Worm (Caenorhabditis elegans) whole organism, midembryonic: ENCODE data around the gene C26B9.7.

Source experiments
- cog-1 ChIP-seq: sonication (generic microtip); optimal IDR thresholded peaks from 2 replicates; lab custom pipeline; 2016; ENCODE audit warnings: missing genetic modification characterization, missing compliant biosample characterization
- klf-2 ChIP-seq: fragments of 200-800 bp; sonication (Bioruptor generic); conservative IDR thresholded peaks from 2 replicates; pipeline ENCODE4 v1.3.6; 2022; ENCODE audit warnings: missing genetic modification reagents, missing genetic modification characterization, missing compliant biosample characterization
- med-1 ChIP-seq: sonication (generic microtip); optimal IDR thresholded peaks from 2 replicates; lab custom pipeline; 2017; ENCODE audit warnings: missing genetic modification characterization, mild to moderate bottlenecking, missing compliant biosample characterization, antibody characterized with exemption, missing genetic modification reagents; ENCODE audit not compliant: insufficient read depth
- ref-1 ChIP-seq: fragments of 200-800 bp; sonication (Bioruptor generic); conservative IDR thresholded peaks from 2 replicates; pipeline ENCODE4 v1.3.6; 2022; ENCODE audit warnings: missing genetic modification reagents, missing genetic modification characterization, missing compliant biosample characterization
- ztf-23 ChIP-seq: fragments of 200-800 bp; sonication (Bioruptor generic); IDR thresholded peaks from 2 replicates; pipeline ENCODE4 v1.3.6; 2022; ENCODE audit warnings: missing genetic modification reagents, missing genetic modification characterization, missing compliant biosample characterization

DNA sequence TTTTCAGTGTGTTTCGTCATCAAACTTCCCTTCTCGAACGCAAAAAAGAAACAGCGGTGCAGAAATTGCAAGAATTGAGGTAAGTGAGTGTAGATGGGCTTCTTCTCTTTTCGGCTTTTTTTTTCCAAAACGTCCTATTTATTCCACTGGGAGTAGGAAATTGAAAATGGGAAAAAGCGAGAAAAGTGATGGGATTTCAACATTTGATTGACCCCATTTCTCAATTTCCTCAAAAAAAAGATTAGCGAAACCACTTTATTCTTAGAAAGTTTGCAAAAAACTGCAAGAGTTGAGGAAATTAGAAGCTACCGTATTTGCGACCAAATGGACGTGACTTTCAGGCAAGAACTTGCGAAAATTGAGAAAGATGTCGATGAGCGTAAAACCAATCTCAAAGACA is 38.6 kb upstream of the C26B9.7 start, which contains the start of gene ags-3:
- TF ChIP-seq ref-1 (GFP tag; lab: Robert Waterston, UW) (no peak), ztf-23 (GFP tag; lab: Robert Waterston, UW) (no peak), cog-1 (tag; lab: Kevin White, UChicago) (no peak), med-1 (GFP tag; lab: Kevin White, UChicago) (no peak), klf-2 (no peak)
